Worm (Caenorhabditis elegans) whole organism, mixed stage, embryonic: Measurements from ENCODE around the gene Y57A10A.13.

Source experiments
- drap-1 ChIP-seq: fragments of 200-800 bp; sonication (Bioruptor generic); optimal IDR thresholded peaks from 3 replicates; lab custom pipeline; 2018; ENCODE audit warnings: mild to moderate bottlenecking, missing genetic modification characterization, missing compliant biosample characterization
- elt-1 ChIP-seq: sonication (generic microtip); optimal IDR thresholded peaks from 2 replicates; lab custom pipeline; 2017; ENCODE audit warnings: missing genetic modification characterization, mild to moderate bottlenecking, missing compliant biosample characterization, antibody characterized with exemption, moderate library complexity, borderline replicate concordance; ENCODE audit not compliant: insufficient read depth
- flh-1 ChIP-seq: fragments of 200-800 bp; sonication (Bioruptor generic); optimal IDR thresholded peaks from 2 replicates; lab custom pipeline; 2018; ENCODE audit warnings: mild to moderate bottlenecking, missing genetic modification characterization, moderate library complexity, missing compliant biosample characterization
- lin-13 ChIP-seq: fragments of 150-350 bp; optimal IDR thresholded peaks from 2 replicates; lab custom pipeline; 2014; ENCODE audit warnings: missing biosample characterization, missing genetic modification characterization
- nhr-12 ChIP-seq: fragments of 150-350 bp; optimal IDR thresholded peaks from 2 replicates; lab custom pipeline; 2014; ENCODE audit warnings: missing biosample characterization, missing genetic modification characterization
- nhr-28 ChIP-seq: fragments of 150-350 bp; optimal IDR thresholded peaks from 2 replicates; lab custom pipeline; 2014; ENCODE audit warnings: missing biosample characterization, missing genetic modification characterization
- pha-4 ChIP-seq: fragments of 150-350 bp; optimal IDR thresholded peaks from 2 replicates; lab custom pipeline; 2018; ENCODE audit warnings: missing biosample characterization, missing genetic modification reagents, missing genetic modification characterization
- unc-120 ChIP-seq: sonication (generic microtip); optimal IDR thresholded peaks from 2 replicates; lab custom pipeline; 2017; ENCODE audit warnings: missing genetic modification characterization, missing compliant biosample characterization; ENCODE audit not compliant: poor library complexity, severe bottlenecking
- ztf-11 ChIP-seq: fragments of 150-350 bp; optimal IDR thresholded peaks from 2 replicates; lab custom pipeline; 2014; ENCODE audit warnings: missing biosample characterization, missing genetic modification characterization

DNA sequence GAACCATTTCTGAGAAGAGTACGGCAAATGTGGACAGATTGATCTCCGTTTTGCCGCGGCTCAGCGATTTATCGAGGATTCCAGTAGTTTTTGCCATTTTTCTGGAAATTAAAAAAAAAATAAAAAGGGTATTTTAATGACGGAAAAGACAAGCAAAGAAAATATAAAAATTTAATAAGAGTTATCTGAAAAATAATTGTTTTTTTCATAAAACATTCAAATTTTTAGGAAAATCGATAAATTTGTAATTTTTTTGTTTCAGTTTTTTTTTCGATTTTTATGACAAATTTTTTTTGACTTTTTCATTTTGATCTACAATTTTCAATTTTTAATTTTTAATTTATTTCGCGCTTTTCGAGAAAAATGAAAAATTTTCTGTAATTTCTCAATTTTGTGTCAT lies 17.6 kb upstream of the Y57A10A.13 start, which contains the start of gene trpp-5:
- TF ChIP-seq nhr-12 (tag; lab: Kevin White, UChicago) (no peak), drap-1 (GFP tag; lab: Kevin White, UChicago) (no peak), ztf-11 (tag; lab: Kevin White, UChicago) (no peak), nhr-28 (tag; lab: Kevin White, UChicago) (no peak), flh-1 (GFP tag; lab: Kevin White, UChicago) (no peak), pha-4 (no peak), elt-1 (tag; lab: Kevin White, UChicago) (no peak), lin-13 (tag; lab: Kevin White, UChicago) (no peak), unc-120 (tag; lab: Kevin White, UChicago) (no peak)
